Worm (Caenorhabditis elegans) whole organism, young adult: ENCODE measurements around the gene kin-36.

Experiments
- B0019.2 ChIP-seq: fragments of 200-800 bp; sonication (Bioruptor generic); conservative IDR thresholded peaks from 2 replicates; pipeline ENCODE4 v1.3.6; 2022; ENCODE audit warnings: missing genetic modification reagents, missing genetic modification characterization, missing compliant biosample characterization
- B0261.1 ChIP-seq: sonication (generic microtip); optimal IDR thresholded peaks from 2 replicates; lab custom pipeline; 2016; ENCODE audit warnings: mild to moderate bottlenecking, missing genetic modification characterization, moderate library complexity, missing compliant biosample characterization
- C06A6.2 ChIP-seq: fragments of 200-800 bp; sonication (Bioruptor generic); conservative IDR thresholded peaks from 2 replicates; pipeline ENCODE4 v1.3.6; 2022; ENCODE audit warnings: missing genetic modification characterization, missing compliant biosample characterization
- F23B12.7 ChIP-seq: sonication (generic microtip); optimal IDR thresholded peaks from 2 replicates; lab custom pipeline; 2017; ENCODE audit warnings: missing genetic modification characterization, mild to moderate bottlenecking, missing compliant biosample characterization, antibody characterized with exemption, moderate library complexity; ENCODE audit not compliant: insufficient read depth
- F33H1.4 ChIP-seq: fragments of 200-800 bp; sonication (Bioruptor generic); IDR thresholded peaks from 2 replicates; pipeline ENCODE4 v1.3.6; 2022; ENCODE audit warnings: missing genetic modification reagents, missing genetic modification characterization, missing compliant biosample characterization
- F57A8.1 ChIP-seq: fragments of 200-800 bp; sonication (Bioruptor generic); optimal IDR thresholded peaks from 2 replicates; lab custom pipeline; 2018; ENCODE audit warnings: mild to moderate bottlenecking, missing genetic modification characterization, moderate library complexity, missing compliant biosample characterization
- F57C9.4 ChIP-seq: sonication (generic microtip); optimal IDR thresholded peaks from 2 replicates; lab custom pipeline; 2017; ENCODE audit warnings: mild to moderate bottlenecking, missing genetic modification characterization, missing compliant biosample characterization
- K12H6.12 ChIP-seq: fragments of 200-800 bp; sonication (Bioruptor generic); optimal IDR thresholded peaks from 2 replicates; lab custom pipeline; 2018; ENCODE audit warnings: mild to moderate bottlenecking, missing genetic modification characterization, missing compliant biosample characterization
- T07F8.4 ChIP-seq: sonication (generic microtip); optimal IDR thresholded peaks from 2 replicates; lab custom pipeline; 2016; ENCODE audit warnings: mild to moderate bottlenecking, missing genetic modification characterization, moderate library complexity, missing compliant biosample characterization
- Y53F4B.3 ChIP-seq: fragments of 200-800 bp; sonication (Bioruptor generic); IDR thresholded peaks from 2 replicates; pipeline ENCODE4 v1.3.6; 2022; ENCODE audit warnings: missing genetic modification reagents, missing genetic modification characterization, missing compliant biosample characterization
- Y53G8AR.9 ChIP-seq: fragments of 200-800 bp; sonication (Bioruptor generic); conservative IDR thresholded peaks from 2 replicates; pipeline ENCODE4 v1.3.6; 2022; ENCODE audit warnings: missing genetic modification reagents, missing genetic modification characterization, missing compliant biosample characterization
- Y56A3A.18 ChIP-seq: fragments of 200-800 bp; sonication (Bioruptor generic); IDR thresholded peaks from 2 replicates; pipeline ENCODE4 v1.3.6; 2022; ENCODE audit warnings: missing genetic modification reagents, missing genetic modification characterization, missing compliant biosample characterization
- Y79H2A.3 ChIP-seq: fragments of 200-800 bp; sonication (Bioruptor generic); conservative IDR thresholded peaks from 2 replicates; pipeline ENCODE4 v1.3.6; 2022; ENCODE audit warnings: missing genetic modification reagents, missing genetic modification characterization, missing compliant biosample characterization
- Y95B8A.8 ChIP-seq: fragments of 200-800 bp; sonication (Bioruptor generic); IDR thresholded peaks from 2 replicates; pipeline ENCODE4 v1.3.6; 2022; ENCODE audit warnings: missing genetic modification reagents, missing genetic modification characterization, missing compliant biosample characterization
- ama-1 ChIP-seq, 3 experiments: fragments of 150-350 bp in 1 of 3; sonication (generic microtip) in 2 of 3; optimal IDR thresholded peaks; 2 replicates each; lab custom pipeline; 2014 to 2018; ENCODE audit warnings: missing biosample characterization in 2 of 3, missing genetic modification characterization in 2 of 3, missing genetic modification reagents in 2 of 3
- atf-7 ChIP-seq: sonication (generic microtip); optimal IDR thresholded peaks from 2 replicates; lab custom pipeline; 2017; ENCODE audit warnings: mild to moderate bottlenecking, missing genetic modification characterization, missing compliant biosample characterization
- athp-1 ChIP-seq: sonication (generic microtip); optimal IDR thresholded peaks from 2 replicates; lab custom pipeline; 2017; ENCODE audit warnings: mild to moderate bottlenecking, missing genetic modification characterization, missing compliant biosample characterization
- attf-3 ChIP-seq: fragments of 200-800 bp; sonication (Bioruptor generic); conservative IDR thresholded peaks from 2 replicates; pipeline ENCODE4 v1.3.6; 2022; ENCODE audit warnings: missing genetic modification reagents, missing genetic modification characterization, missing compliant biosample characterization
- attf-5 ChIP-seq: fragments of 200-800 bp; sonication (Bioruptor generic); optimal IDR thresholded peaks from 2 replicates; lab custom pipeline; 2018; ENCODE audit warnings: mild to moderate bottlenecking, missing genetic modification characterization, missing compliant biosample characterization
- bed-2 ChIP-seq: fragments of 200-800 bp; sonication (Bioruptor generic); IDR thresholded peaks from 2 replicates; pipeline ENCODE4 v1.3.6; 2022; ENCODE audit warnings: missing genetic modification reagents, missing genetic modification characterization, missing compliant biosample characterization
- cebp-1 ChIP-seq, 2 experiments: fragments of 200-800 bp in 1 of 2; sonication (Bioruptor generic) in 1 of 2; sonication (generic microtip) in 1 of 2; IDR thresholded peaks in 1 of 2; optimal IDR thresholded peaks in 1 of 2; 2 replicates each; pipeline versions ENCODE4 v1.3.6 to Lab custom; 2017 to 2022; ENCODE audit warnings: missing compliant biosample characterization in 2 of 2, missing genetic modification characterization in 2 of 2, mild to moderate bottlenecking in 1 of 2, missing genetic modification reagents in 1 of 2, moderate library complexity in 1 of 2
- die-1 ChIP-seq: sonication (generic microtip); optimal IDR thresholded peaks from 2 replicates; lab custom pipeline; 2016; ENCODE audit warnings: missing genotype, mild to moderate bottlenecking, missing genetic modification characterization, missing compliant biosample characterization
- dox-1 ChIP-seq: fragments of 200-800 bp; sonication (Bioruptor generic); IDR thresholded peaks from 2 replicates; pipeline ENCODE4 v1.3.6; 2022; ENCODE audit warnings: missing genetic modification reagents, missing genetic modification characterization, missing compliant biosample characterization
- dpl-1 ChIP-seq: fragments of 150-350 bp; optimal IDR thresholded peaks from 2 replicates; lab custom pipeline; 2014; ENCODE audit warnings: missing biosample characterization, missing genetic modification reagents, missing genetic modification characterization
- him-1 ChIP-seq: sonication (generic microtip); optimal IDR thresholded peaks from 2 replicates; lab custom pipeline; 2016; ENCODE audit warnings: missing genotype, missing genetic modification reagents, missing genetic modification characterization, missing compliant biosample characterization
- hlh-12 ChIP-seq: sonication (generic microtip); optimal IDR thresholded peaks from 2 replicates; lab custom pipeline; 2016; ENCODE audit warnings: missing genetic modification characterization, missing compliant biosample characterization
- hmg-1.2 ChIP-seq: fragments of 200-800 bp; sonication (Bioruptor generic); IDR thresholded peaks from 2 replicates; pipeline ENCODE4 v1.3.6; 2022; ENCODE audit warnings: missing genetic modification reagents, missing genetic modification characterization, missing compliant biosample characterization
- hmg-20 ChIP-seq: fragments of 200-800 bp; sonication (Bioruptor generic); IDR thresholded peaks from 2 replicates; pipeline ENCODE4 v1.3.6; 2022; ENCODE audit warnings: missing genetic modification reagents, missing genetic modification characterization, missing compliant biosample characterization
- hrde-1 ChIP-seq: sonication (generic microtip); optimal IDR thresholded peaks from 2 replicates; lab custom pipeline; 2016; ENCODE audit warnings: missing genetic modification characterization, mild to moderate bottlenecking, missing compliant biosample characterization, moderate library complexity, missing genotype, missing genetic modification reagents, borderline replicate concordance
- let-526 ChIP-seq: fragments of 200-800 bp; sonication (Bioruptor generic); IDR thresholded peaks from 2 replicates; pipeline ENCODE4 v1.3.6; 2022; ENCODE audit warnings: missing genetic modification reagents, missing genetic modification characterization, missing compliant biosample characterization
- lin-35 ChIP-seq, 3 experiments: fragments of 150-350 bp in 2 of 3; sonication (generic microtip) in 1 of 3; optimal IDR thresholded peaks; 2 replicates each; lab custom pipeline; 2014 to 2018; ENCODE audit warnings: missing biosample characterization in 3 of 3, missing genetic modification characterization in 3 of 3, missing genetic modification reagents in 3 of 3
- madf-10 ChIP-seq: sonication (generic microtip); optimal IDR thresholded peaks from 2 replicates; lab custom pipeline; 2016; ENCODE audit warnings: mild to moderate bottlenecking, missing genetic modification characterization, missing compliant biosample characterization
- madf-6 ChIP-seq: fragments of 200-800 bp; sonication (Bioruptor generic); IDR thresholded peaks from 2 replicates; pipeline ENCODE4 v1.3.6; 2022; ENCODE audit warnings: missing genetic modification reagents, missing genetic modification characterization, missing compliant biosample characterization
- madf-8 ChIP-seq: fragments of 200-800 bp; sonication (Bioruptor generic); conservative IDR thresholded peaks from 2 replicates; pipeline ENCODE4 v1.3.6; 2022; ENCODE audit warnings: missing genetic modification reagents, missing genetic modification characterization, missing compliant biosample characterization
- mcd-1 ChIP-seq: fragments of 200-800 bp; sonication (Bioruptor generic); IDR thresholded peaks from 2 replicates; pipeline ENCODE4 v1.3.6; 2022; ENCODE audit warnings: missing genetic modification reagents, missing genetic modification characterization, missing compliant biosample characterization
- nhr-90 ChIP-seq: sonication (generic microtip); optimal IDR thresholded peaks from 2 replicates; lab custom pipeline; 2016; ENCODE audit warnings: missing genotype, mild to moderate bottlenecking, missing genetic modification characterization, missing compliant biosample characterization
- pha-4 ChIP-seq: fragments of 150-350 bp; sonication (generic microtip); optimal IDR thresholded peaks from 2 replicates; lab custom pipeline; 2014; ENCODE audit warnings: missing biosample characterization, missing genetic modification reagents, missing genetic modification characterization
- rcor-1 ChIP-seq: fragments of 200-800 bp; sonication (Bioruptor generic); IDR thresholded peaks from 2 replicates; pipeline ENCODE4 v1.3.6; 2022; ENCODE audit warnings: missing genetic modification reagents, missing genetic modification characterization, missing compliant biosample characterization
- rpc-1 ChIP-seq, 2 experiments: fragments of 150-350 bp in 1 of 2; sonication (generic microtip) in 1 of 2; optimal IDR thresholded peaks; 2 replicates each; lab custom pipeline; 2014 to 2018; ENCODE audit warnings: missing biosample characterization in 1 of 2, missing genetic modification characterization in 1 of 2, missing genetic modification reagents in 1 of 2, missing genotype in 1 of 2
- snpc-1.1 ChIP-seq: sonication (generic microtip); optimal IDR thresholded peaks from 2 replicates; lab custom pipeline; 2017; ENCODE audit warnings: missing genetic modification characterization, mild to moderate bottlenecking, missing compliant biosample characterization, antibody characterized with exemption, moderate library complexity, missing genotype, missing genetic modification reagents; ENCODE audit not compliant: insufficient read depth
- snpc-1.3 ChIP-seq: sonication (generic microtip); optimal IDR thresholded peaks from 2 replicates; lab custom pipeline; 2017; ENCODE audit warnings: missing genetic modification characterization, mild to moderate bottlenecking, missing compliant biosample characterization, antibody characterized with exemption, moderate library complexity, missing genotype, missing genetic modification reagents; ENCODE audit not compliant: insufficient read depth
- sptf-2 ChIP-seq: fragments of 200-800 bp; sonication (Bioruptor generic); optimal IDR thresholded peaks from 2 replicates; lab custom pipeline; 2018; ENCODE audit warnings: mild to moderate bottlenecking, missing genetic modification characterization, missing compliant biosample characterization
- unc-130 ChIP-seq: sonication (generic microtip); optimal IDR thresholded peaks from 2 replicates; lab custom pipeline; 2016; ENCODE audit warnings: missing genetic modification reagents, missing genetic modification characterization, missing compliant biosample characterization
- zfh-2 ChIP-seq: fragments of 200-800 bp; sonication (Bioruptor generic); conservative IDR thresholded peaks from 2 replicates; pipeline ENCODE4 v1.3.6; 2022; ENCODE audit warnings: missing genetic modification reagents, missing genetic modification characterization, missing compliant biosample characterization
- ztf-26 ChIP-seq: sonication (generic microtip); optimal IDR thresholded peaks from 2 replicates; lab custom pipeline; 2017; ENCODE audit warnings: missing genetic modification characterization, missing compliant biosample characterization
- ztf-3 ChIP-seq: fragments of 200-800 bp; sonication (Bioruptor generic); optimal IDR thresholded peaks from 2 replicates; lab custom pipeline; 2018; ENCODE audit warnings: mild to moderate bottlenecking, missing genetic modification characterization, missing compliant biosample characterization

The kin-36 gene

ce11 chrIV:4652365-4652844, 26.4 kb upstream of the kin-36 start, which contains the start of gene F29B9.5:
Gene F29B9.5, plus strand, starts transcription at chrIV:4652415.
- TF ChIP-seq cebp-1 (GFP tag; IDR thresholded peaks at IDR 0.05; lab: Robert Waterston, UW), result no peak
- peak; percentile 4 for TF ChIP-seq cebp-1 (tag; optimal IDR thresholded peaks at IDR 0.05; lab: Kevin White, UChicago)
- TF ChIP-seq B0261.1 (tag; lab: Kevin White, UChicago), result no peak
- TF ChIP-seq bed-2 (GFP tag; lab: Robert Waterston, UW), result no peak
- peak; percentile 18 for TF ChIP-seq T07F8.4 (tag; lab: Kevin White, UChicago)
- no peak for TF ChIP-seq athp-1
- TF ChIP-seq Y53F4B.3 (GFP tag; lab: Robert Waterston, UW), result no peak
- TF ChIP-seq ztf-3 (GFP tag; lab: Kevin White, UChicago), result no peak
- TF ChIP-seq ama-1 (optimal IDR thresholded peaks at IDR 0.05; lab: Kevin White, UChicago), result peak; percentile 62
- no peak for TF ChIP-seq ama-1 (GFP tag; optimal IDR thresholded peaks at IDR 0.05; lab: Kevin White, UChicago)
- no peak for TF ChIP-seq ztf-26
- no peak for TF ChIP-seq zfh-2 (GFP tag; lab: Robert Waterston, UW)
- TF ChIP-seq F57C9.4 (tag; lab: Kevin White, UChicago), result no peak
- TF ChIP-seq B0019.2 (GFP tag; lab: Robert Waterston, UW), result no peak
- no peak for TF ChIP-seq F57A8.1
- no peak for TF ChIP-seq nhr-90
- no peak for TF ChIP-seq let-526 (GFP tag; lab: Robert Waterston, UW)
- TF ChIP-seq snpc-1.3 (tag; lab: Kevin White, UChicago), result no peak
- TF ChIP-seq K12H6.12 (tag; lab: Kevin White, UChicago), result no peak
- TF ChIP-seq madf-8 (GFP tag; lab: Robert Waterston, UW), result no peak; the same call in 1 of the 2 replicates
- TF ChIP-seq rpc-1 (optimal IDR thresholded peaks at IDR 0.05; lab: Kevin White, UChicago), result no peak
- no peak for TF ChIP-seq rpc-1 (tag; optimal IDR thresholded peaks at IDR 0.05; lab: Kevin White, UChicago)
- no peak for TF ChIP-seq attf-5 (GFP tag; lab: Kevin White, UChicago)
- TF ChIP-seq attf-3 (GFP tag; lab: Robert Waterston, UW), result no peak
- TF ChIP-seq madf-6, result peak; percentile 68
- TF ChIP-seq hlh-12 (tag; lab: Kevin White, UChicago), result no peak
- TF ChIP-seq C06A6.2 (GFP tag; lab: Robert Waterston, UW), result no peak
- TF ChIP-seq die-1 (tag; lab: Kevin White, UChicago), result no peak
- TF ChIP-seq hmg-1.2 (GFP tag; lab: Robert Waterston, UW), result 0 out of 2 replicates have a peak, but pooled peaks have one; percentile 14
- TF ChIP-seq dpl-1 (GFP tag; lab: Kevin White, UChicago), result no peak
- 0 out of 2 replicates have a peak, but pooled peaks have one; percentile 10 for TF ChIP-seq Y95B8A.8 (GFP tag; lab: Robert Waterston, UW)
- TF ChIP-seq madf-10, result no peak
- TF ChIP-seq dox-1, result peak; percentile 24; the same call in 1 of the 2 replicates
- no peak for TF ChIP-seq sptf-2
- no peak for TF ChIP-seq him-1 (tag; lab: Kevin White, UChicago)
- peak; percentile 13 for TF ChIP-seq atf-7 (tag; lab: Kevin White, UChicago)
- TF ChIP-seq Y79H2A.3 (GFP tag; lab: Robert Waterston, UW), result 0 out of 2 replicates have a peak, but pooled peaks have one; percentile 32
- peak; percentile 36; the same call in 1 of the 2 replicates for TF ChIP-seq Y56A3A.18 (GFP tag; lab: Robert Waterston, UW)
- TF ChIP-seq F33H1.4 (GFP tag; lab: Robert Waterston, UW), result peak; percentile 26
- no peak for TF ChIP-seq unc-130 (GFP tag; lab: Kevin White, UChicago)
- TF ChIP-seq mcd-1 (GFP tag; lab: Robert Waterston, UW), result peak; percentile 31; the same call in 1 of the 2 replicates
- TF ChIP-seq pha-4, result no peak
- no peak for TF ChIP-seq hrde-1 (tag; lab: Kevin White, UChicago)
- TF ChIP-seq rcor-1 (GFP tag; lab: Robert Waterston, UW), result 0 out of 2 replicates have a peak, but pooled peaks have one; percentile 19
- peak; percentile 80 for TF ChIP-seq Y53G8AR.9 (GFP tag; lab: Robert Waterston, UW)
- no peak for TF ChIP-seq lin-35 (GFP tag; optimal IDR thresholded peaks at IDR 0.05; lab: Kevin White, UChicago)
- no peak for TF ChIP-seq snpc-1.1
- no peak for TF ChIP-seq hmg-20 (GFP tag; lab: Robert Waterston, UW)
- no peak for TF ChIP-seq F23B12.7 (tag; lab: Kevin White, UChicago)
